Fruit fly (Drosophila melanogaster) whole organism: ENCODE data around the gene dpr3.

Experiments
- CG8478 ChIP-seq: fragments of >200 bp; optimal IDR thresholded peaks from 2 replicates; lab custom pipeline; 2018; ENCODE audit warnings: inconsistent platforms
- Dll ChIP-seq: fragments of >200 bp; optimal IDR thresholded peaks from 2 replicates; lab custom pipeline; 2017
- EcR ChIP-seq, 2 experiments: fragments of >200 bp; optimal IDR thresholded peaks; 2 replicates each; lab custom pipeline; 2017; ENCODE audit warnings: missing biosample characterization in 2 of 2, missing genetic modification characterization in 2 of 2, missing genetic modification reagents in 2 of 2
- pan ChIP-seq: fragments of >200 bp; optimal IDR thresholded peaks from 2 replicates; lab custom pipeline; 2017
- psq ChIP-seq: fragments of >200 bp; optimal IDR thresholded peaks from 2 replicates; lab custom pipeline; 2017
- usp ChIP-seq: fragments of >200 bp; optimal IDR thresholded peaks from 2 replicates; lab custom pipeline; 2017; ENCODE audit warnings: missing biosample characterization, missing genetic modification characterization, mixed read lengths

- TF ChIP-seq CG8478 (lab: Kevin White, UChicago) (no peak), EcR (GFP tag; optimal IDR thresholded peaks at IDR 0.05; lab: Kevin White, UChicago) (no peak), usp (GFP tag; lab: Kevin White, UChicago) (no peak), Dll (no peak), psq (no peak), pan (lab: Kevin White, UChicago) (no peak)
Observed at dm6 chr2L:2039458-2039857, 70.2 kb downstream of the dpr3 start.
